Worm (Caenorhabditis elegans) whole organism, L1 larva: Measurements from ENCODE around the gene C25E10.13.

Experiments
- C16A3.4 ChIP-seq: fragments of 150-350 bp; optimal IDR thresholded peaks from 2 replicates; lab custom pipeline; 2014; ENCODE audit warnings: missing biosample characterization, missing genetic modification characterization
- C34B4.2 ChIP-seq: sonication (generic microtip); optimal IDR thresholded peaks from 2 replicates; lab custom pipeline; 2017; ENCODE audit warnings: mild to moderate bottlenecking, missing genetic modification characterization, missing compliant biosample characterization
- ceh-63 ChIP-seq: fragments of 200-800 bp; sonication (Bioruptor generic); optimal IDR thresholded peaks from 2 replicates; lab custom pipeline; 2018; ENCODE audit warnings: mild to moderate bottlenecking, missing genetic modification characterization, missing compliant biosample characterization
- ceh-88 ChIP-seq: fragments of 200-800 bp; sonication (Bioruptor generic); IDR thresholded peaks from 2 replicates; pipeline ENCODE4 v1.3.6; 2022; ENCODE audit warnings: missing genetic modification characterization, missing compliant biosample characterization
- dpl-1 ChIP-seq, 3 experiments: fragments of 150-350 bp in 2 of 3; sonication (generic microtip) in 1 of 3; optimal IDR thresholded peaks; 2 replicates each; lab custom pipeline; 2014 to 2017; ENCODE audit warnings: missing biosample characterization in 3 of 3, missing genetic modification characterization in 3 of 3, missing genetic modification reagents in 3 of 3
- dsc-1 ChIP-seq: sonication (generic microtip); optimal IDR thresholded peaks from 2 replicates; lab custom pipeline; 2016; ENCODE audit warnings: mild to moderate bottlenecking, missing genetic modification characterization, missing compliant biosample characterization
- efl-1 ChIP-seq, 4 experiments: fragments of 150-350 bp; optimal IDR thresholded peaks in 3 of 4; peaks in 1 of 4; 1 replicate in 1 of 4; 2 replicates in 3 of 4; lab custom pipeline; 2014; ENCODE audit warnings: missing biosample characterization in 2 of 4, missing genetic modification characterization in 2 of 4, missing genetic modification reagents in 2 of 4
- egl-13 ChIP-seq: sonication (generic microtip); optimal IDR thresholded peaks from 2 replicates; lab custom pipeline; 2016; ENCODE audit warnings: missing genotype, missing genetic modification reagents, missing genetic modification characterization, missing compliant biosample characterization
- egl-27 ChIP-seq, 2 experiments: fragments of 150-350 bp in 1 of 2; sonication (generic microtip); optimal IDR thresholded peaks; 3 replicates each; lab custom pipeline; 2017 to 2018; ENCODE audit warnings: missing biosample characterization in 2 of 2, missing genetic modification characterization in 2 of 2, missing genetic modification reagents in 2 of 2
- elt-3 ChIP-seq, 6 experiments: fragments of 150-350 bp in 1 of 6; sonication (generic microtip); optimal IDR thresholded peaks; 2 replicates each; lab custom pipeline; 2017 to 2018; ENCODE audit warnings: missing biosample characterization in 6 of 6, missing genetic modification characterization in 6 of 6, inconsistent platforms in 1 of 6
- fkh-10 ChIP-seq: sonication (generic microtip); optimal IDR thresholded peaks from 2 replicates; lab custom pipeline; 2017; ENCODE audit warnings: missing biosample characterization, missing genetic modification reagents, missing genetic modification characterization
- fkh-4 ChIP-seq: sonication (generic microtip); optimal IDR thresholded peaks from 2 replicates; lab custom pipeline; 2016; ENCODE audit warnings: missing compliant biosample characterization, missing genetic modification characterization, borderline replicate concordance
- fos-1 ChIP-seq: fragments of 150-350 bp; optimal IDR thresholded peaks from 2 replicates; lab custom pipeline; 2014; ENCODE audit warnings: missing biosample characterization, missing genetic modification characterization
- grh-1 ChIP-seq: fragments of 200-800 bp; sonication (Bioruptor generic); IDR thresholded peaks from 2 replicates; pipeline ENCODE4 v1.3.6; 2022; ENCODE audit warnings: missing genetic modification reagents, missing genetic modification characterization, missing compliant biosample characterization
- hlh-17 ChIP-seq: fragments of 200-800 bp; sonication (Bioruptor generic); optimal IDR thresholded peaks from 2 replicates; lab custom pipeline; 2018; ENCODE audit warnings: missing genetic modification characterization, mild to moderate bottlenecking, missing compliant biosample characterization, moderate library complexity, borderline replicate concordance
- irx-1 ChIP-seq: sonication (generic microtip); optimal IDR thresholded peaks from 2 replicates; lab custom pipeline; 2016; ENCODE audit warnings: missing genetic modification characterization, missing compliant biosample characterization
- isw-1 ChIP-seq: fragments of 200-800 bp; sonication (Bioruptor generic); IDR thresholded peaks from 2 replicates; pipeline ENCODE4 v1.3.6; 2022; ENCODE audit warnings: missing genetic modification characterization, missing compliant biosample characterization
- jun-1 ChIP-seq: fragments of 150-350 bp; optimal IDR thresholded peaks from 2 replicates; lab custom pipeline; 2014; ENCODE audit warnings: missing biosample characterization, missing genetic modification reagents, missing genetic modification characterization
- lin-14 ChIP-seq: fragments of 200-800 bp; sonication (Bioruptor generic); optimal IDR thresholded peaks from 2 replicates; lab custom pipeline; 2018; ENCODE audit warnings: mild to moderate bottlenecking, missing genetic modification characterization, moderate library complexity, missing compliant biosample characterization
- lin-35 ChIP-seq, 2 experiments: fragments of 150-350 bp; optimal IDR thresholded peaks; 2 replicates each; lab custom pipeline; 2014; ENCODE audit warnings: missing biosample characterization in 2 of 2, missing genetic modification characterization in 2 of 2, missing genetic modification reagents in 2 of 2
- lin-39 ChIP-seq: fragments of 150-350 bp; optimal IDR thresholded peaks from 2 replicates; lab custom pipeline; 2014; ENCODE audit warnings: missing biosample characterization, missing genetic modification reagents, missing genetic modification characterization
- lir-3 ChIP-seq: sonication (generic microtip); optimal IDR thresholded peaks from 2 replicates; lab custom pipeline; 2016; ENCODE audit warnings: mild to moderate bottlenecking, missing genetic modification characterization, moderate library complexity, missing compliant biosample characterization; ENCODE audit not compliant: poor library complexity
- mab-9 ChIP-seq: fragments of 200-800 bp; sonication (Bioruptor generic); IDR thresholded peaks from 2 replicates; pipeline ENCODE4 v1.3.6; 2022; ENCODE audit warnings: missing genetic modification reagents, missing genetic modification characterization, missing compliant biosample characterization
- nhr-11 ChIP-seq: fragments of 150-350 bp; optimal IDR thresholded peaks from 2 replicates; lab custom pipeline; 2014; ENCODE audit warnings: missing biosample characterization, missing genetic modification characterization
- nhr-12 ChIP-seq: sonication (generic microtip); optimal IDR thresholded peaks from 2 replicates; lab custom pipeline; 2017; ENCODE audit warnings: missing biosample characterization, missing genetic modification characterization
- nhr-19 ChIP-seq: fragments of 200-800 bp; sonication (Bioruptor generic); conservative IDR thresholded peaks from 2 replicates; pipeline ENCODE4 v1.3.6; 2022; ENCODE audit warnings: missing genetic modification characterization, missing compliant biosample characterization
- nhr-20 ChIP-seq: sonication (generic microtip); optimal IDR thresholded peaks from 2 replicates; lab custom pipeline; 2016; ENCODE audit warnings: mild to moderate bottlenecking, missing genetic modification characterization, missing compliant biosample characterization
- nhr-28 ChIP-seq: fragments of 150-350 bp; optimal IDR thresholded peaks from 2 replicates; lab custom pipeline; 2014; ENCODE audit warnings: missing biosample characterization, missing genetic modification characterization
- nhr-47 ChIP-seq: sonication (generic microtip); optimal IDR thresholded peaks from 2 replicates; lab custom pipeline; 2016; ENCODE audit warnings: mild to moderate bottlenecking, missing genetic modification characterization, moderate library complexity, missing compliant biosample characterization
- nhr-76 ChIP-seq: sonication (generic microtip); optimal IDR thresholded peaks from 2 replicates; lab custom pipeline; 2017; ENCODE audit warnings: missing biosample characterization, missing genetic modification characterization
- nhr-84 ChIP-seq: sonication (generic microtip); optimal IDR thresholded peaks from 2 replicates; lab custom pipeline; 2017; ENCODE audit warnings: missing biosample characterization, missing genetic modification characterization
- nhr-85 ChIP-seq: sonication (generic microtip); peaks from one replicate; lab custom pipeline; 2016; ENCODE audit warnings: missing genetic modification characterization, inconsistent platforms, missing compliant biosample characterization
- nhr-90 ChIP-seq: sonication (generic microtip); optimal IDR thresholded peaks from 2 replicates; lab custom pipeline; 2016; ENCODE audit warnings: mild to moderate bottlenecking, missing genetic modification characterization, missing compliant biosample characterization; ENCODE audit not compliant: poor library complexity
- pag-3 ChIP-seq: sonication (generic microtip); optimal IDR thresholded peaks from 2 replicates; lab custom pipeline; 2017; ENCODE audit warnings: missing genetic modification characterization, mild to moderate bottlenecking, missing compliant biosample characterization, antibody characterized with exemption, borderline replicate concordance; ENCODE audit not compliant: insufficient read depth
- pax-3 ChIP-seq: fragments of 200-800 bp; sonication (Bioruptor generic); optimal IDR thresholded peaks from 2 replicates; lab custom pipeline; 2018; ENCODE audit warnings: mild to moderate bottlenecking, missing genetic modification characterization, moderate library complexity, missing compliant biosample characterization
- pqm-1 ChIP-seq: sonication (generic microtip); optimal IDR thresholded peaks from 3 replicates; lab custom pipeline; 2017; ENCODE audit warnings: missing biosample characterization, missing genetic modification characterization
- rnt-1 ChIP-seq: sonication (generic microtip); optimal IDR thresholded peaks from 2 replicates; lab custom pipeline; 2016; ENCODE audit warnings: mild to moderate bottlenecking, missing genetic modification characterization, moderate library complexity, missing compliant biosample characterization
- unc-62 ChIP-seq: fragments of 150-350 bp; optimal IDR thresholded peaks from 2 replicates; lab custom pipeline; 2014; ENCODE audit warnings: missing biosample characterization, missing genetic modification reagents, missing genetic modification characterization
- unc-86 ChIP-seq: sonication (generic microtip); optimal IDR thresholded peaks from 2 replicates; lab custom pipeline; 2016; ENCODE audit warnings: missing genetic modification characterization, missing compliant biosample characterization
- xbp-1 ChIP-seq: sonication (generic microtip); optimal IDR thresholded peaks from 2 replicates; lab custom pipeline; 2016; ENCODE audit warnings: missing genetic modification characterization, missing compliant biosample characterization
- zip-4 ChIP-seq: fragments of 200-800 bp; sonication (Bioruptor generic); optimal IDR thresholded peaks from 2 replicates; lab custom pipeline; 2018; ENCODE audit warnings: mild to moderate bottlenecking, missing genetic modification characterization, moderate library complexity, missing compliant biosample characterization

C25E10.13 gene

ce11 chrV:9098280-9098973 lies 38.9 kb downstream of the C25E10.13 start, which contains the start of gene F21C10.9 (continued):
- TF ChIP-seq nhr-19 (GFP tag; lab: Robert Waterston, UW) (peak; percentile 58), jun-1 (no peak), nhr-11 (no peak), lin-35 (GFP tag; optimal IDR thresholded peaks at IDR 0.05; lab: Kevin White, UChicago) (peak in 1 of 2 experiments; percentile 50), ceh-88 (no peak), nhr-20 (tag; lab: Kevin White, UChicago) (peak; percentile 57), fkh-4 (no peak)

- TF ChIP-seq nhr-28 (no peak), nhr-90 (tag; lab: Kevin White, UChicago) (no peak), hlh-17 (GFP tag; lab: Kevin White, UChicago) (no peak), lin-35 (GFP tag; optimal IDR thresholded peaks at IDR 0.05; lab: Kevin White, UChicago) (no peak), nhr-12 (tag; lab: Kevin White, UChicago) (no peak), fkh-10 (GFP tag; lab: Kevin White, UChicago) (no peak), xbp-1 (tag; lab: Kevin White, UChicago) (no peak), pax-3 (tag; lab: Kevin White, UChicago) (no peak), irx-1 (no peak), nhr-76 (tag; lab: Kevin White, UChicago) (no peak), unc-62 (no peak), isw-1 (GFP tag; lab: Robert Waterston, UW) (no peak), C34B4.2 (tag; lab: Kevin White, UChicago) (no peak), unc-86 (no peak)
Observed at ce11 chrV:9101062-9101461, 41.5 kb downstream of the C25E10.13 start, which contains the start of gene frpr-6. frpr-6 (minus strand) TSS chrV:9101162.

DNA sequence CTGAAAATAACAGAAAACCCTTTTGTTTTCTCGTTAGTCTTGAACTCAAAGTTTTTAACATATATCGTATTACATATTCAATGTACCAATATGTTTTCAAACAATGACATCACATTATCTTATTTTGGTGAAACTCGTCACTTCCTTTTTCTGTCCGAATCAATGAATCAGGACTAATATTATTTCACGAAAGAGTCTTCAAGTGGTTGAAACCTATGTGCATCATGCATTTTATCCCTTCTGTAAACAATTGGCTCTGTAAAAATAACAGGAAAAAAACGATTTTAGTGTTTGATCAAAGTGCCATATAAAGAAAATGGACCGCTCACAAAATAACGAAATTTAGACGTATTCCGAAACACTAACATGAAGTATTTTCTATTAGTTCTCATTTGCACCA lies 48.7 kb downstream of the C25E10.13 start, which contains the start of gene F21C10.18:
Gene F21C10.18 (plus strand): TSS at position 301 of the 400 bp plus-strand sequence.
- TF ChIP-seq efl-1 (optimal IDR thresholded peaks at IDR 0.05; lab: Kevin White, UChicago) (no peak), efl-1 (GFP tag; optimal IDR thresholded peaks at IDR 0.05 in 1 of 2; lab: Kevin White, UChicago) (no peak), nhr-85 (no peak), C16A3.4 (no peak), pqm-1 (tag; lab: Kevin White, UChicago) (no peak), nhr-84 (no peak), mab-9 (GFP tag; lab: Robert Waterston, UW) (no peak), grh-1 (GFP tag; lab: Robert Waterston, UW) (no peak), rnt-1 (tag; lab: Kevin White, UChicago) (no peak), fos-1 (tag; lab: Kevin White, UChicago) (no peak), egl-13 (tag; lab: Kevin White, UChicago) (no peak), egl-27 (tag; optimal IDR thresholded peaks at IDR 0.05; lab: Kevin White, UChicago) (no peak)

ce11 chrV:9109281-9109680 lies 49.8 kb downstream of the C25E10.13 start, which contains the start of gene pqn-31:
pqn-31 (plus strand) TSS chrV:9109581.
- TF ChIP-seq dsc-1, result no peak
- no peak for TF ChIP-seq lir-3 (tag; lab: Kevin White, UChicago)
- TF ChIP-seq rnt-1 (tag; lab: Kevin White, UChicago), result no peak
- no peak for TF ChIP-seq elt-3 (tag; optimal IDR thresholded peaks at IDR 0.05; lab: Kevin White, UChicago)
- TF ChIP-seq lin-14 (GFP tag; lab: Kevin White, UChicago), result no peak
- no peak for TF ChIP-seq C16A3.4
- TF ChIP-seq egl-13 (tag; lab: Kevin White, UChicago), result no peak
- TF ChIP-seq dpl-1 (GFP tag; optimal IDR thresholded peaks at IDR 0.05; lab: Kevin White, UChicago), result no peak
- no peak for TF ChIP-seq zip-4
- TF ChIP-seq lin-35 (GFP tag; optimal IDR thresholded peaks at IDR 0.05; lab: Kevin White, UChicago), result no peak
- TF ChIP-seq nhr-47 (tag; lab: Kevin White, UChicago), result no peak
- TF ChIP-seq unc-62, result no peak
- TF ChIP-seq pag-3 (tag; lab: Kevin White, UChicago), result no peak
- TF ChIP-seq ceh-63 (GFP tag; lab: Kevin White, UChicago), result no peak
- no peak for TF ChIP-seq lin-39 (tag; lab: Kevin White, UChicago)
- TF ChIP-seq irx-1, result no peak
- TF ChIP-seq nhr-12 (tag; lab: Kevin White, UChicago), result no peak
- TF ChIP-seq isw-1 (GFP tag; lab: Robert Waterston, UW), result no peak
- no peak for TF ChIP-seq egl-27 (tag; optimal IDR thresholded peaks at IDR 0.05; lab: Kevin White, UChicago)
- no peak for TF ChIP-seq pqm-1 (tag; lab: Kevin White, UChicago)
